Fruit fly (Drosophila melanogaster) whole organism, prepupa: ENCODE measurements around the gene MsrA.

Experiments
- Blimp-1 ChIP-seq: fragments of 200-800 bp; sonication (Bioruptor generic); optimal IDR thresholded peaks from 3 replicates; lab custom pipeline; 2017; ENCODE audit warnings: missing biosample characterization, missing genetic modification characterization, mild to moderate bottlenecking, moderate library complexity, missing genetic modification reagents
- CG10631 ChIP-seq: fragments of 200-800 bp; sonication (Bioruptor generic); optimal IDR thresholded peaks from 2 replicates; lab custom pipeline; 2016; ENCODE audit warnings: missing biosample characterization, missing genetic modification characterization
- CG11294 ChIP-seq: fragments of 200-800 bp; sonication (Bioruptor generic); IDR thresholded peaks from 2 replicates; pipeline ENCODE4 v1.3.6; 2022; ENCODE audit warnings: missing biosample characterization, missing genetic modification characterization
- CG11762 ChIP-seq: fragments of 200-800 bp; sonication (Bioruptor generic); optimal IDR thresholded peaks from 3 replicates; lab custom pipeline; 2016; ENCODE audit warnings: missing biosample characterization, missing genetic modification characterization; ENCODE audit not compliant: insufficient read depth
- CG1621 ChIP-seq: fragments of 200-800 bp; sonication (Bioruptor generic); optimal IDR thresholded peaks from 3 replicates; lab custom pipeline; 2018; ENCODE audit warnings: missing biosample characterization, mild to moderate bottlenecking, missing genetic modification characterization
- CG16779 ChIP-seq: fragments of 200-800 bp; sonication (Bioruptor generic); optimal IDR thresholded peaks from 3 replicates; lab custom pipeline; 2017; ENCODE audit warnings: missing biosample characterization, mild to moderate bottlenecking, missing genetic modification characterization
- CG3032 ChIP-seq: fragments of 200-800 bp; optimal IDR thresholded peaks from 2 replicates; lab custom pipeline; 2019; ENCODE audit warnings: missing biosample characterization, mild to moderate bottlenecking, missing genetic modification characterization, moderate library complexity
- CG31627 ChIP-seq: fragments of 200-800 bp; sonication (Bioruptor generic); optimal IDR thresholded peaks from 3 replicates; lab custom pipeline; 2016; ENCODE audit warnings: missing biosample characterization, missing genetic modification characterization
- CG34406 ChIP-seq: fragments of 200-800 bp; sonication (Bioruptor generic); optimal IDR thresholded peaks from 3 replicates; lab custom pipeline; 2016; ENCODE audit warnings: missing biosample characterization, missing genetic modification characterization
- CG3919 ChIP-seq: fragments of 200-800 bp; sonication (Bioruptor generic); optimal IDR thresholded peaks from 3 replicates; lab custom pipeline; 2016; ENCODE audit warnings: missing biosample characterization, missing genetic modification characterization
- CG6276 ChIP-seq: fragments of 200-800 bp; sonication (Bioruptor generic); optimal IDR thresholded peaks from 2 replicates; lab custom pipeline; 2017; ENCODE audit warnings: missing biosample characterization, mild to moderate bottlenecking, missing genetic modification characterization
- CG6792 ChIP-seq: fragments of 200-800 bp; sonication (Bioruptor generic); optimal IDR thresholded peaks from 3 replicates; lab custom pipeline; 2016; ENCODE audit warnings: missing biosample characterization, missing genetic modification characterization
- CG6854 ChIP-seq: fragments of 200-800 bp; sonication (Bioruptor generic); optimal IDR thresholded peaks from 2 replicates; lab custom pipeline; 2017; ENCODE audit warnings: missing biosample characterization, mild to moderate bottlenecking, missing genetic modification characterization
- CG7368 ChIP-seq: fragments of 200-800 bp; sonication (Bioruptor generic); optimal IDR thresholded peaks from 3 replicates; lab custom pipeline; 2016; ENCODE audit warnings: missing biosample characterization, missing genetic modification characterization
- CG8119 ChIP-seq: fragments of 200-800 bp; sonication (Bioruptor generic); IDR thresholded peaks from 3 replicates; pipeline ENCODE4 v1.3.6; 2022; ENCODE audit warnings: missing biosample characterization, missing genetic modification characterization
- CG8319 ChIP-seq: fragments of 200-800 bp; sonication (Bioruptor generic); optimal IDR thresholded peaks from 3 replicates; lab custom pipeline; 2016; ENCODE audit warnings: missing biosample characterization, missing genetic modification characterization
- CG8632 ChIP-seq: fragments of 200-800 bp; sonication (Bioruptor generic); optimal IDR thresholded peaks from 3 replicates; lab custom pipeline; 2016; ENCODE audit warnings: missing biosample characterization, missing genetic modification characterization
- CG9139 ChIP-seq: fragments of 200-800 bp; sonication (Bioruptor generic); optimal IDR thresholded peaks from 3 replicates; lab custom pipeline; 2017; ENCODE audit warnings: missing biosample characterization, mild to moderate bottlenecking, missing genetic modification characterization
- Eip75B ChIP-seq: fragments of 200-800 bp; sonication (Bioruptor generic); optimal IDR thresholded peaks from 3 replicates; lab custom pipeline; 2016; ENCODE audit warnings: missing biosample characterization, missing genetic modification characterization
- Eip78C ChIP-seq: fragments of 200-800 bp; sonication (Bioruptor generic); peaks from one replicate; lab custom pipeline; 2016; ENCODE audit warnings: missing biosample characterization, missing genetic modification characterization
- Eip93F ChIP-seq: fragments of 200-800 bp; sonication (Bioruptor generic); optimal IDR thresholded peaks from 2 replicates; lab custom pipeline; 2016; ENCODE audit warnings: missing biosample characterization, mild to moderate bottlenecking, missing genetic modification characterization
- Ets21C ChIP-seq: fragments of 200-800 bp; sonication (Bioruptor generic); optimal IDR thresholded peaks from 3 replicates; lab custom pipeline; 2016; ENCODE audit warnings: missing biosample characterization, missing genetic modification characterization
- Ets96B ChIP-seq: fragments of 200-800 bp; optimal IDR thresholded peaks from 2 replicates; lab custom pipeline; 2019; ENCODE audit warnings: missing biosample characterization, mild to moderate bottlenecking, missing genetic modification characterization, moderate library complexity
- Gug ChIP-seq: fragments of 200-800 bp; sonication (Bioruptor generic); IDR thresholded peaks from 2 replicates; pipeline ENCODE4 v1.3.6; 2022; ENCODE audit warnings: missing biosample characterization, missing genetic modification characterization
- Hr38 ChIP-seq: sonication (Bioruptor generic); optimal IDR thresholded peaks from 2 replicates; lab custom pipeline; 2016; ENCODE audit warnings: missing biosample characterization, missing genetic modification characterization
- Hr39 ChIP-seq: fragments of 200-800 bp; sonication (Bioruptor generic); optimal IDR thresholded peaks from 2 replicates; lab custom pipeline; 2016; ENCODE audit warnings: missing biosample characterization, missing genetic modification characterization
- Lpt ChIP-seq: fragments of 200-800 bp; sonication (Bioruptor generic); optimal IDR thresholded peaks from 3 replicates; lab custom pipeline; 2016; ENCODE audit warnings: missing biosample characterization, missing genetic modification characterization
- OdsH ChIP-seq: fragments of 200-800 bp; sonication (Bioruptor generic); optimal IDR thresholded peaks from 3 replicates; lab custom pipeline; 2016; ENCODE audit warnings: missing biosample characterization, missing genetic modification characterization
- Smox ChIP-seq: fragments of 200-800 bp; sonication (Bioruptor generic); optimal IDR thresholded peaks from 3 replicates; lab custom pipeline; 2016; ENCODE audit warnings: missing biosample characterization, missing genetic modification characterization
- Sox102F ChIP-seq: fragments of 200-800 bp; sonication (Bioruptor generic); optimal IDR thresholded peaks from 2 replicates; lab custom pipeline; 2016; ENCODE audit warnings: missing biosample characterization, mild to moderate bottlenecking, missing genetic modification characterization
- acj6 ChIP-seq: fragments of 200-800 bp; sonication (Bioruptor generic); optimal IDR thresholded peaks from 3 replicates; lab custom pipeline; 2016; ENCODE audit warnings: missing biosample characterization, missing genetic modification characterization
- cyc ChIP-seq: fragments of 200-800 bp; sonication (Bioruptor generic); optimal IDR thresholded peaks from 3 replicates; lab custom pipeline; 2016; ENCODE audit warnings: missing biosample characterization, missing genetic modification characterization
- dac ChIP-seq: fragments of 200-800 bp; sonication (Bioruptor generic); optimal IDR thresholded peaks from 2 replicates; lab custom pipeline; 2017; ENCODE audit warnings: missing biosample characterization, mild to moderate bottlenecking, missing genetic modification characterization
- eg ChIP-seq: fragments of 200-800 bp; sonication (Bioruptor generic); IDR thresholded peaks from 3 replicates; pipeline ENCODE4 v1.3.6; 2022; ENCODE audit warnings: missing biosample characterization, missing genetic modification characterization
- esn ChIP-seq: fragments of 200-800 bp; sonication (Bioruptor generic); optimal IDR thresholded peaks from 2 replicates; lab custom pipeline; 2016; ENCODE audit warnings: missing biosample characterization, mild to moderate bottlenecking, missing genetic modification characterization, moderate library complexity
- fd85E ChIP-seq: fragments of 200-800 bp; sonication (Bioruptor generic); optimal IDR thresholded peaks from 3 replicates; lab custom pipeline; 2016; ENCODE audit warnings: missing biosample characterization, missing genetic modification characterization
- fkh ChIP-seq: fragments of 200-800 bp; sonication (Bioruptor generic); optimal IDR thresholded peaks from 3 replicates; lab custom pipeline; 2017; ENCODE audit warnings: missing biosample characterization, mild to moderate bottlenecking, missing genetic modification characterization, moderate library complexity
- lz ChIP-seq: fragments of 200-800 bp; sonication (Bioruptor generic); optimal IDR thresholded peaks from 3 replicates; lab custom pipeline; 2016; ENCODE audit warnings: missing biosample characterization, missing genetic modification characterization
- salr ChIP-seq, 2 experiments: fragments of 200-800 bp; sonication (Bioruptor generic); optimal IDR thresholded peaks; 3 replicates each; lab custom pipeline; 2016 to 2018; ENCODE audit warnings: missing biosample characterization in 2 of 2, missing genetic modification characterization in 2 of 2, mild to moderate bottlenecking in 1 of 2
- spab ChIP-seq: fragments of 200-800 bp; sonication (Bioruptor generic); optimal IDR thresholded peaks from 2 replicates; lab custom pipeline; 2017; ENCODE audit warnings: missing biosample characterization, mild to moderate bottlenecking, missing genetic modification characterization, missing genetic modification reagents
- ss ChIP-seq, 2 experiments: fragments of 200-800 bp; sonication (Bioruptor generic); optimal IDR thresholded peaks; 2 replicates in 1 of 2; 3 replicates in 1 of 2; lab custom pipeline; 2017 to 2018; ENCODE audit warnings: mild to moderate bottlenecking in 2 of 2, missing biosample characterization in 2 of 2, missing genetic modification characterization in 2 of 2, moderate library complexity in 1 of 2
- svp ChIP-seq: fragments of 200-800 bp; sonication (Bioruptor generic); peaks from one replicate; lab custom pipeline; 2016; ENCODE audit warnings: missing biosample characterization, missing genetic modification characterization
- topi ChIP-seq: fragments of 200-800 bp; sonication (Bioruptor generic); optimal IDR thresholded peaks from 3 replicates; lab custom pipeline; 2016; ENCODE audit warnings: missing biosample characterization, missing genetic modification characterization

MsrA gene

dm6 chr3L:15533402-15534129, 22.7 kb downstream of the MsrA start (continued):
- TF ChIP-seq CG34406 (GFP tag; lab: Kevin White, UChicago) (peak; percentile 53), Hr38 (GFP tag; lab: Kevin White, UChicago) (no peak), Lpt (GFP tag; lab: Kevin White, UChicago) (peak; percentile 64), CG6276 (GFP tag; lab: Kevin White, UChicago) (peak; percentile 59), cyc (GFP tag; lab: Kevin White, UChicago) (peak; percentile 84), lz (peak; percentile 76), CG3032 (tag; lab: Kevin White, UChicago) (peak; percentile 72), spab (GFP tag; lab: Kevin White, UChicago) (peak; percentile 55), topi (GFP tag; lab: Kevin White, UChicago) (peak; percentile 84), Ets96B (tag; lab: Kevin White, UChicago) (peak; percentile 66), CG8632 (GFP tag; lab: Kevin White, UChicago) (peak; percentile 31), CG6792 (peak; percentile 69), acj6 (GFP tag; lab: Kevin White, UChicago) (peak; percentile 64), esn (GFP tag; lab: Kevin White, UChicago) (peak; percentile 87), Smox (GFP tag; lab: Kevin White, UChicago) (peak; percentile 78), CG6854 (GFP tag; lab: Kevin White, UChicago) (peak; percentile 16), salr (GFP tag; optimal IDR thresholded peaks at IDR 0.05; lab: Kevin White, UChicago) (peak; percentile 25 to 31), Eip75B (peak; percentile 82), CG8319 (GFP tag; lab: Kevin White, UChicago) (peak; percentile 33), CG16779 (peak; percentile 47), Hr39 (GFP tag; lab: Kevin White, UChicago) (peak; percentile 89), dac (GFP tag; lab: Kevin White, UChicago) (peak; percentile 61), CG10631 (GFP tag; lab: Kevin White, UChicago) (peak; percentile 79), Blimp-1 (GFP tag; lab: Kevin White, UChicago) (peak; percentile 52), CG1621 (peak; percentile 54), fd85E (no peak)

- TF ChIP-seq cyc (GFP tag; lab: Kevin White, UChicago) (peak; percentile 77), OdsH (GFP tag; lab: Kevin White, UChicago) (peak; percentile 81), CG16779 (peak; percentile 68), Eip93F (GFP tag; lab: Kevin White, UChicago) (no peak), Hr39 (GFP tag; lab: Kevin White, UChicago) (peak; percentile 81), Ets21C (GFP tag; lab: Kevin White, UChicago) (peak; percentile 57), CG6276 (GFP tag; lab: Kevin White, UChicago) (peak; percentile 81), dac (GFP tag; lab: Kevin White, UChicago) (peak; percentile 70), CG6854 (GFP tag; lab: Kevin White, UChicago) (no peak), CG11294 (GFP tag; lab: Robert Waterston, UW) (peak; percentile 37; the same call in 1 of the 2 replicates), CG9139 (peak; percentile 51), Gug (GFP tag; lab: Robert Waterston, UW) (0 out of 2 replicates have a peak, but pooled peaks have one; percentile 18), fkh (GFP tag; lab: Kevin White, UChicago) (peak; percentile 23), Eip75B (peak; percentile 76), CG3919 (GFP tag; lab: Kevin White, UChicago) (peak; percentile 67), Sox102F (GFP tag; lab: Kevin White, UChicago) (peak; percentile 69), CG11762 (GFP tag; lab: Kevin White, UChicago) (peak; percentile 58), CG6792 (peak; percentile 71), CG8119 (GFP tag; lab: Robert Waterston, UW) (0 out of 3 replicates have a peak, but pooled peaks have one; percentile 37), Eip78C (GFP tag; lab: Kevin White, UChicago) (peak; percentile 95), ss (GFP tag; optimal IDR thresholded peaks at IDR 0.05; lab: Kevin White, UChicago) (peak; percentile 57 to 75), acj6 (GFP tag; lab: Kevin White, UChicago) (peak; percentile 76), salr (GFP tag; optimal IDR thresholded peaks at IDR 0.05; lab: Kevin White, UChicago) (peak; percentile 19 to 86), CG31627 (GFP tag; lab: Kevin White, UChicago) (peak; percentile 79), CG7368 (GFP tag; lab: Kevin White, UChicago) (peak; percentile 44), CG1621 (peak; percentile 64), Hr38 (GFP tag; lab: Kevin White, UChicago) (no peak), CG3032 (tag; lab: Kevin White, UChicago) (peak; percentile 71), topi (GFP tag; lab: Kevin White, UChicago) (peak; percentile 83), CG8632 (GFP tag; lab: Kevin White, UChicago) (peak; percentile 77), svp (GFP tag; lab: Kevin White, UChicago) (peak; percentile 93), CG10631 (GFP tag; lab: Kevin White, UChicago) (peak; percentile 80), eg (GFP tag; lab: Robert Waterston, UW) (peak; percentile 30; the same call in 1 of the 3 replicates)
These were observed 23.7 kb downstream of the MsrA start for dm6 chr3L:15534274-15535227.
